Worm (Caenorhabditis elegans) whole organism, L4/young adult: ENCODE measurements around the gene nspg-14.

ENCODE experiments used
- W03F9.2 ChIP-seq: fragments of 150-350 bp; optimal IDR thresholded peaks from 2 replicates; lab custom pipeline; 2014; ENCODE audit warnings: missing biosample characterization, missing genetic modification characterization
- dao-5 ChIP-seq: sonication (generic microtip); optimal IDR thresholded peaks from 2 replicates; lab custom pipeline; 2016; ENCODE audit warnings: missing genotype, missing genetic modification characterization, moderate library complexity, missing compliant biosample characterization
- him-1 ChIP-seq: sonication (generic microtip); optimal IDR thresholded peaks from 2 replicates; lab custom pipeline; 2016; ENCODE audit warnings: missing genotype, missing genetic modification reagents, missing genetic modification characterization, missing compliant biosample characterization

DNA sequence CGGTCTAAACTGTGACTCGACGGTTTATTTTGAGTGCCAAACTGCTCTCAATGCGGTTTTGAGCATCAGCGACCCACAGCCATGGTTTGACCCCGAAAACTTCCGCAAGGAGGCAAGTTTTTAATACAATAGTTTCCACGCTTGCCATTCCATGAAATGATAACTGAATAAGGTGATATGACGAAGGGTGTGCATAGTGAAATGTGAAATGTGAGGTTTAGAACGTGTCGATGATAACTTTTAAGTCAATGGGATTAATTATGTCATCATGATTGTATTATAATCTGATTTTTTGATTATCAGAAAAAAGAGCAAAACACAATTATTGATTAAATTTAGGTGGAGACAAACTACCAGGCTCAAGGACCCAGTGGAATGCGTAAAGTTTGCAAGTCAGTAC, 2.5 kb downstream of the nspg-14 start:
- no peak for TF ChIP-seq him-1 (tag; lab: Kevin White, UChicago)
- TF ChIP-seq W03F9.2: no peak
- no peak for TF ChIP-seq dao-5 (tag; lab: Kevin White, UChicago)
